Worm (Caenorhabditis elegans): ENCODE measurements around the gene str-162.

- TF ChIP-seq unc-62 (GFP tag; optimal IDR thresholded peaks at IDR 0.05) = no peak
- no peak for TF ChIP-seq nhr-23 (tag; optimal IDR thresholded peaks at IDR 0.05)
- TF ChIP-seq snpc-4 (tag; optimal IDR thresholded peaks at IDR 0.05) = no peak
- TF ChIP-seq egl-27 (tag; optimal IDR thresholded peaks at IDR 0.05) = no peak
- no peak for TF ChIP-seq nhr-237 (tag; optimal IDR thresholded peaks at IDR 0.05)
- TF ChIP-seq R02D3.7 (tag; optimal IDR thresholded peaks at IDR 0.05) = no peak
- no peak for TF ChIP-seq nhr-28 (tag; optimal IDR thresholded peaks at IDR 0.05)
- no peak for TF ChIP-seq nhr-67 (tag; optimal IDR thresholded peaks at IDR 0.05)
- TF ChIP-seq ztf-11 (tag; optimal IDR thresholded peaks at IDR 0.05) = no peak
- TF ChIP-seq skn-1 (tag; optimal IDR thresholded peaks at IDR 0.05) = no peak
- TF ChIP-seq nhr-76 (tag; optimal IDR thresholded peaks at IDR 0.05) = no peak
These were observed 28.3 kb downstream of the str-162 start, which contains the start of gene T28H11.8 for ce11 chrIV:5020533-5020932.
